Fruit fly (Drosophila melanogaster): Measurements from ENCODE around the gene Cpr92A.

Cpr92A gene

dm6 chr3R:19642893-19643270 lies 44.1 kb upstream of the Cpr92A start:
- TF ChIP-seq dsf (GFP tag; optimal IDR thresholded peaks at IDR 0.05; ENCODE audit: borderline replicate concordance) = no peak
- peak; percentile 16 for TF ChIP-seq fru (GFP tag; optimal IDR thresholded peaks at IDR 0.05)
- TF ChIP-seq GATAd (GFP tag; optimal IDR thresholded peaks at IDR 0.05) = peak; percentile 59
- peak; percentile 4 for TF ChIP-seq rgr (GFP tag; optimal IDR thresholded peaks at IDR 0.05)
- no peak for TF ChIP-seq sv (GFP tag; optimal IDR thresholded peaks at IDR 0.05)
- peak; percentile 31 for TF ChIP-seq br (GFP tag; optimal IDR thresholded peaks at IDR 0.05)
- peak; percentile 34 for TF ChIP-seq Jra (GFP tag; optimal IDR thresholded peaks at IDR 0.05)
- TF ChIP-seq Abd-B (GFP tag; optimal IDR thresholded peaks at IDR 0.05) = no peak
- no peak for TF ChIP-seq Rel (GFP tag; optimal IDR thresholded peaks at IDR 0.05)
- no peak for TF ChIP-seq Rel (tag; optimal IDR thresholded peaks at IDR 0.05)
- no peak for TF ChIP-seq Sp1 (GFP tag; optimal IDR thresholded peaks at IDR 0.05)
- no peak for TF ChIP-seq tai (GFP tag; optimal IDR thresholded peaks at IDR 0.05)
- peak; percentile 28 for TF ChIP-seq h (GFP tag; optimal IDR thresholded peaks at IDR 0.05)
- TF ChIP-seq Myc (optimal IDR thresholded peaks at IDR 0.05) = peak; percentile 29
- peak; percentile 49 for TF ChIP-seq Hnf4 (GFP tag; optimal IDR thresholded peaks at IDR 0.05)
- peak; percentile 50 for TF ChIP-seq Hr83 (GFP tag; optimal IDR thresholded peaks at IDR 0.05; ENCODE audit: poor library complexity, severe bottlenecking)
- peak in 1 of 2 experiments; percentile 21 for TF ChIP-seq foxo (GFP tag; optimal IDR thresholded peaks at IDR 0.05)

- peak; percentile 4 for TF ChIP-seq sage (GFP tag; optimal IDR thresholded peaks at IDR 0.05)
- TF ChIP-seq Rel (GFP tag; optimal IDR thresholded peaks at IDR 0.05) = no peak
- TF ChIP-seq Rel (tag; optimal IDR thresholded peaks at IDR 0.05) = peak; percentile 88
- TF ChIP-seq GATAd (GFP tag; optimal IDR thresholded peaks at IDR 0.05) = peak; percentile 70
- TF ChIP-seq Dfd (GFP tag; optimal IDR thresholded peaks at IDR 0.05) = no peak
- TF ChIP-seq lola (GFP tag; optimal IDR thresholded peaks at IDR 0.05) = peak; percentile 60
Observed at dm6 chr3R:19642092-19642892, 43.5 kb upstream of the Cpr92A start, which contains the start of gene subdued. subdued (minus strand) TSS chr3R:19642722.

- TF ChIP-seq Hr83 (GFP tag; optimal IDR thresholded peaks at IDR 0.05; ENCODE audit: poor library complexity, severe bottlenecking) = peak; percentile 56
- TF ChIP-seq OdsH (GFP tag; optimal IDR thresholded peaks at IDR 0.05) = peak; percentile 82
- peak in 1 of 2 experiments; percentile 79 for TF ChIP-seq foxo (GFP tag; optimal IDR thresholded peaks at IDR 0.05)
- peak; percentile 76 for TF ChIP-seq brk (GFP tag; optimal IDR thresholded peaks at IDR 0.05)
- TF ChIP-seq lola (GFP tag; optimal IDR thresholded peaks at IDR 0.05) = no peak
- TF ChIP-seq sage (GFP tag; optimal IDR thresholded peaks at IDR 0.05) = peak; percentile 16
- TF ChIP-seq Hr78 (GFP tag; optimal IDR thresholded peaks at IDR 0.05) = no peak
- no peak for TF ChIP-seq jim (GFP tag; optimal IDR thresholded peaks at IDR 0.05)
- peak; percentile 18 for TF ChIP-seq dmrt93B (GFP tag; optimal IDR thresholded peaks at IDR 0.05)
- peak; percentile 30 for TF ChIP-seq dsf (GFP tag; optimal IDR thresholded peaks at IDR 0.05; ENCODE audit: borderline replicate concordance)
- TF ChIP-seq h (GFP tag; optimal IDR thresholded peaks at IDR 0.05) = peak; percentile 89
- no peak for TF ChIP-seq N (GFP tag; optimal IDR thresholded peaks at IDR 0.05)
- TF ChIP-seq tai (GFP tag; optimal IDR thresholded peaks at IDR 0.05) = no peak
- TF ChIP-seq Abd-B (GFP tag; optimal IDR thresholded peaks at IDR 0.05) = no peak
- no peak for TF ChIP-seq Mio (GFP tag; optimal IDR thresholded peaks at IDR 0.05)
- no peak for TF ChIP-seq dl (GFP tag; optimal IDR thresholded peaks at IDR 0.05; ENCODE audit: insufficient read depth in 1 of 2, partially characterized antibody in 2 of 2)
- TF ChIP-seq CG32264 (GFP tag; optimal IDR thresholded peaks at IDR 0.05) = peak; percentile 57
- TF ChIP-seq usp (GFP tag; optimal IDR thresholded peaks at IDR 0.05) = no peak
- TF ChIP-seq Myc (optimal IDR thresholded peaks at IDR 0.05) = no peak
- peak; percentile 83 for TF ChIP-seq HLH106 (tag; optimal IDR thresholded peaks at IDR 0.05)
- no peak for TF ChIP-seq pan (optimal IDR thresholded peaks at IDR 0.05)
- TF ChIP-seq Jra (GFP tag; optimal IDR thresholded peaks at IDR 0.05) = peak; percentile 44
- peak; percentile 66 for TF ChIP-seq psq (GFP tag; optimal IDR thresholded peaks at IDR 0.05)
- peak; percentile 25 for TF ChIP-seq CG9705 (GFP tag; optimal IDR thresholded peaks at IDR 0.05)
- peak; percentile 13 for TF ChIP-seq sv (GFP tag; optimal IDR thresholded peaks at IDR 0.05)
- peak; percentile 64 for TF ChIP-seq Hnf4 (GFP tag; optimal IDR thresholded peaks at IDR 0.05)
- peak; percentile 54 for TF ChIP-seq ey (GFP tag; optimal IDR thresholded peaks at IDR 0.05)
- no peak for TF ChIP-seq GATAd (GFP tag; optimal IDR thresholded peaks at IDR 0.05)
- TF ChIP-seq rgr (GFP tag; optimal IDR thresholded peaks at IDR 0.05) = peak; percentile 86
- TF ChIP-seq CrebA (GFP tag; optimal IDR thresholded peaks at IDR 0.05; ENCODE audit: borderline replicate concordance) = no peak
- TF ChIP-seq fru (GFP tag; optimal IDR thresholded peaks at IDR 0.05) = peak; percentile 76
- TF ChIP-seq Dif (GFP tag; optimal IDR thresholded peaks at IDR 0.05; ENCODE audit: partially characterized antibody) = no peak
- peak; percentile 88 for TF ChIP-seq Sp1 (GFP tag; optimal IDR thresholded peaks at IDR 0.05)
- TF ChIP-seq Vsx2 (GFP tag; optimal IDR thresholded peaks at IDR 0.05; ENCODE audit: partially characterized antibody) = no peak
- no peak for TF ChIP-seq Dfd (GFP tag; optimal IDR thresholded peaks at IDR 0.05)
- TF ChIP-seq Rel (GFP tag; optimal IDR thresholded peaks at IDR 0.05) = peak; percentile 24
- TF ChIP-seq Rel (tag; optimal IDR thresholded peaks at IDR 0.05) = no peak
- TF ChIP-seq woc (GFP tag; optimal IDR thresholded peaks at IDR 0.05) = peak; percentile 12
- TF ChIP-seq br (GFP tag; optimal IDR thresholded peaks at IDR 0.05) = peak; percentile 65
Observed at dm6 chr3R:19641498-19642065, 42.8 kb upstream of the Cpr92A start.
